Fruit fly (Drosophila melanogaster) Kc167 (cell line): ENCODE results near the gene Eip74EF.

ENCODE experiments used
- Myc ChIP-seq: fragments of >200 bp; optimal IDR thresholded peaks from 2 replicates; lab custom pipeline; 2017; ENCODE audit warnings: missing external identifiers
- Sin3A ChIP-seq: fragments of >200 bp; optimal IDR thresholded peaks from 2 replicates; lab custom pipeline; 2018; ENCODE audit warnings: missing external identifiers
- insv ChIP-seq: fragments of >200 bp; optimal IDR thresholded peaks from 3 replicates; lab custom pipeline; 2018; ENCODE audit warnings: missing external identifiers

dm6 chr3L:17665084-17665576 is 46.0 kb upstream of the Eip74EF start:
- TF ChIP-seq Sin3A (lab: Kevin White, UChicago) (no peak), Myc (lab: Kevin White, UChicago) (no peak), insv (no peak)
